Worm (Caenorhabditis elegans) whole organism, dauer: ENCODE data around the gene aex-4.

Source experiments
- unc-62 ChIP-seq: sonication (generic microtip); optimal IDR thresholded peaks from 2 replicates; lab custom pipeline; 2017; ENCODE audit warnings: missing biosample characterization, missing genetic modification reagents, missing genetic modification characterization

aex-4 gene

ce11 chrX:3715835-3716234 lies 13.2 kb upstream of the aex-4 start:
- TF ChIP-seq unc-62: no peak

DNA sequence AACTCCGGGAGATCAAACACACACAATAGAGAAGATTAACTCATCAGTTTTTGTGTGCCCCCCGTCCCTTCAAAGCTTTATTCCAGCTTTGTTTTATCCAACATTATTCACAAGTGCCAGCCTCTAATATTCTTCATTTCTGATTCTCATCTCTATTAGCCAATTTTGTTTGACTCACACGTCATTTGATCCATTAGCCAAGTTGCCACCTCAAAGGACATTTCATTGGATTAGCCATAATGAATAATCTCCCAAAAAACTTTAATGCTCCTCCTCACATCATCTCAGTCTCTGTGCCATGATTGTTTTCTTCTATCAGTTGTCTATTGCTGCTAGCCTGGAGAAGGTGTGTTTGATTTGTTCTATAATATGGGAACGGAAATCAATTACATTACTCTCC lies 3.6 kb upstream of the aex-4 start:
- no peak for TF ChIP-seq unc-62

- no peak for TF ChIP-seq unc-62
Observed at ce11 chrX:3727274-3727673, 1.8 kb upstream of the aex-4 start, which contains the start of gene nlp-1. TSS of gene nlp-1 (plus strand) at chrX:3727574.

ce11 chrX:3733321-3733720 lies 4.2 kb downstream of the aex-4 start:
- no peak for TF ChIP-seq unc-62

ce11 chrX:3733732-3734131 lies 4.7 kb downstream of the aex-4 start, which contains the start of gene tag-18:
TSS of gene tag-18 (minus strand) at chrX:3734036.
- TF ChIP-seq unc-62: no peak

ce11 chrX:3738617-3739016 lies 9.5 kb downstream of the aex-4 start:
- TF ChIP-seq unc-62: no peak

- no peak for TF ChIP-seq unc-62
Observed at ce11 chrX:3742223-3742622, 13.1 kb downstream of the aex-4 start, which contains the start of gene fkh-2. TSS of gene fkh-2 (minus strand) at chrX:3742323.

ce11 chrX:3743190-3743589 lies 14.1 kb downstream of the aex-4 start:
- no peak for TF ChIP-seq unc-62

DNA sequence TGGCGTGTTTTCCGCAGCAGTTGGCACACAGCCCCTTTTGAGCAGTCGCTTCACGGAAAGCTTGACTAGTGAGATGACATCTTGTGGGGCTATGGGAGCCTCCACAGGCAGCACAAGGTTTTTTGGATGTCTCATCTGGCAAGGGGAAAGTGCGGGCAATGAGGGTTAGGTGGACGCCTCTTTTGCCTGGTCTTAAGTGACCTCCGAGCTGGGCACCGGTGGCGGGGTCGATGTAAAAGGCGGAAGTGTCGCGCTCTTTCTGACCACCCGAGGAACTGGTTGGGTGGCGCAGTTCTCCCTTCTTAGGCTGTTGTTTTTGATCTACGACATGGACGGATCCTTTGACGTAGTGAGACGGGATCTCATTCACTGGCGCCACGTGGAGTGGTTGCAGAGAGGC lies 22.3 kb downstream of the aex-4 start:
- no peak for TF ChIP-seq unc-62

DNA sequence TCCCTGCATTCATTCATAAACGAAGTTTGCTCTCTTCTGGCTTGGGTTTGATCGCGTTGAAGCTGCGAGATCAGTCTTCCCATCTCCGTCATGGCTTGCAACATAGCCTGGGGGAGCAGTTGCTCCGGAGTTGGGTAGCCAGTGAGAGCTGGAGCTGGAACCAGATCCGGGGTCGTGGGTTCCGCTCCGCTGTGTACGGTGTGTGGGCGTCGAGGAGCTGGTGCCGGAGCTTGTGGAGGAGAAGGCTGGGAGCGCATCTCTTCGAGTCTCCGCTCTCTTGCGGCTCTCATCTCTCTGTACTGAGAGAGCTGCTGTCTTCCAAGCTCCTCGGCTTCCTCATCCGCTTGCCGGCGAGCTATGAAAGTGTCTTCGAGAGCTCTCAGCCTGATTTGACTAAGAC lies 23.4 kb downstream of the aex-4 start:
- TF ChIP-seq unc-62: no peak

ce11 chrX:3755753-3756152 lies 26.7 kb downstream of the aex-4 start:
- TF ChIP-seq unc-62: no peak

ce11 chrX:3756238-3756637 lies 27.2 kb downstream of the aex-4 start:
- TF ChIP-seq unc-62: no peak

DNA sequence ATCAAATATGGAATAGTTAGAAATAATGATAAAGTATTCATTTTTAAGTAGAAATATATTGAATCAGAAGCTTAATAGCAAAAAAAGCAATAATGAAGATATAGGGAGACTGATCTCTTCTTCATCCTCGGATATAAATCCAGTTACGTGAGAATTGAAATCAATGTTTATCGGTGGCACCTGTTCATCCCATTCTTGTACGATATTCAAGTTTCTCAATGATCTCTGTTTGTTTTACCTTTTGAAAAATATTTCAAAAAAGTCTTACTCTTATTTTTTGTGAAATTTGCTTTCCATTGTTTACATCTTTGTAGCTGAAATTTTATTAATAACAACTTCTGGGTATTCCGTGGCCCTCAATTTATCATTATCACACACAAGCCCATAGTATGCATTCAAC lies 29.3 kb downstream of the aex-4 start, which contains the start of gene T14G12.12:
T14G12.12 (minus strand) TSS at position 101 of the 400 bp plus-strand sequence.
- no peak for TF ChIP-seq unc-62

ce11 chrX:3759345-3759744 lies 30.3 kb downstream of the aex-4 start, which contains the start of gene T14G12.6:
TSS of gene T14G12.6 (minus strand) at chrX:3759445.
- no peak for TF ChIP-seq unc-62

- no peak for TF ChIP-seq unc-62
Observed at ce11 chrX:3759820-3760219, 30.7 kb downstream of the aex-4 start.

DNA sequence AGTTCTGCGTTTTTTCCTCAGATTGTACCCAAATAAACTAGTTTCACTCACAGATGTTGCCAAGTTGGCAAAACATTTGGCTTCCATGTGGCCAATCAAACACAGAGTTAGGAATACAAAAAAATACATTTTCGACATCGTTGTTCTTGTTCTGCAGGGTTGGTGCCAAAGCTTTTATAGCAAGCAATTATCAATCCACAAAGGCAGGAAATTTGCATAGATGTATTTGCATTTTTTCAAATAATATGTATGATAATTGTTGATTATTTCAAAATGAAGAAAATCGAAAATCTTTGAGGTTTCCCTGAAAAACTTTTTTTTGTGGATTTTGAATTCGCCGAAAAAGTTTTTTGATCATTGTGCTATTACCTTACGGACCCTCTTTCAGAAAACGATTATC lies 33.3 kb downstream of the aex-4 start, which contains the start of gene T14G12.11:
T14G12.11 (minus strand) TSS at position 138 of the 400 bp plus-strand sequence.
- no peak for TF ChIP-seq unc-62

ce11 chrX:3764295-3764694 lies 35.2 kb downstream of the aex-4 start, which contains the start of gene F47B7.3:
TSS of gene F47B7.3 (minus strand) at chrX:3764395.
- TF ChIP-seq unc-62: no peak

ce11 chrX:3766552-3766951 lies 37.5 kb downstream of the aex-4 start, which contains the start of gene F47B7.4:
TSS of gene F47B7.4 (minus strand) at chrX:3766652.
- TF ChIP-seq unc-62: no peak

ce11 chrX:3768717-3769116 lies 39.6 kb downstream of the aex-4 start, which contains the start of gene F47B7.5:
TSS of gene F47B7.5 (minus strand) at chrX:3768817.
- TF ChIP-seq unc-62: no peak
